Worm (Caenorhabditis elegans) whole organism, early embryonic: ENCODE results near the gene str-136.

Experiments
- B0310.2 ChIP-seq: sonication (generic microtip); optimal IDR thresholded peaks from 2 replicates; lab custom pipeline; 2016; ENCODE audit warnings: mild to moderate bottlenecking, missing genetic modification characterization, missing compliant biosample characterization
- F13C5.2 ChIP-seq: sonication (generic microtip); optimal IDR thresholded peaks from 2 replicates; lab custom pipeline; 2017; ENCODE audit warnings: mild to moderate bottlenecking, missing genetic modification characterization, inconsistent platforms, missing compliant biosample characterization
- aly-1 ChIP-seq: sonication (generic microtip); optimal IDR thresholded peaks from 2 replicates; lab custom pipeline; 2016; ENCODE audit warnings: missing genetic modification characterization, missing compliant biosample characterization
- ama-1 ChIP-seq: fragments of 150-350 bp; optimal IDR thresholded peaks from 2 replicates; lab custom pipeline; 2014
- ceh-13 ChIP-seq: fragments of 200-800 bp; sonication (Bioruptor generic); optimal IDR thresholded peaks from 2 replicates; lab custom pipeline; 2018; ENCODE audit warnings: mild to moderate bottlenecking, missing genetic modification characterization, missing compliant biosample characterization
- ceh-36 ChIP-seq: sonication (generic microtip); optimal IDR thresholded peaks from 2 replicates; lab custom pipeline; 2016; ENCODE audit warnings: missing genetic modification characterization, inconsistent platforms, missing compliant biosample characterization
- ets-7 ChIP-seq: sonication (generic microtip); optimal IDR thresholded peaks from 2 replicates; lab custom pipeline; 2016; ENCODE audit warnings: missing genotype, missing genetic modification characterization, missing compliant biosample characterization
- flt-1 ChIP-seq: fragments of 200-800 bp; sonication (Bioruptor generic); IDR thresholded peaks from 2 replicates; pipeline ENCODE4 v1.3.6; 2022; ENCODE audit warnings: missing genetic modification characterization, missing compliant biosample characterization
- hmbx-1 ChIP-seq: sonication (generic microtip); optimal IDR thresholded peaks from 2 replicates; lab custom pipeline; 2016; ENCODE audit warnings: mild to moderate bottlenecking, missing genetic modification characterization, missing compliant biosample characterization
- hmg-4 ChIP-seq: fragments of 200-800 bp; sonication (Bioruptor generic); optimal IDR thresholded peaks from 2 replicates; lab custom pipeline; 2018; ENCODE audit warnings: mild to moderate bottlenecking, missing genetic modification characterization, missing compliant biosample characterization
- hnd-1 ChIP-seq: sonication (generic microtip); optimal IDR thresholded peaks from 2 replicates; lab custom pipeline; 2016; ENCODE audit warnings: missing genetic modification characterization, missing compliant biosample characterization
- pes-1 ChIP-seq: fragments of 200-800 bp; sonication (Bioruptor generic); IDR thresholded peaks from 2 replicates; pipeline ENCODE4 v1.3.6; 2022; ENCODE audit warnings: missing genetic modification reagents, missing genetic modification characterization, missing compliant biosample characterization
- scrt-1 ChIP-seq: fragments of 200-800 bp; sonication (Bioruptor generic); IDR thresholded peaks from 2 replicates; pipeline ENCODE4 v1.3.6; 2022; ENCODE audit warnings: missing genetic modification characterization, missing compliant biosample characterization
- sea-1 ChIP-seq: fragments of 200-800 bp; sonication (Bioruptor generic); conservative IDR thresholded peaks from 2 replicates; pipeline ENCODE4 v1.3.6; 2022; ENCODE audit warnings: missing genetic modification characterization, missing compliant biosample characterization
- tbx-11 ChIP-seq: fragments of 200-800 bp; sonication (Bioruptor generic); IDR thresholded peaks from 2 replicates; pipeline ENCODE4 v1.3.6; 2022; ENCODE audit warnings: missing genetic modification characterization, missing compliant biosample characterization
- tbx-37 ChIP-seq: fragments of 200-800 bp; sonication (Bioruptor generic); conservative IDR thresholded peaks from 2 replicates; pipeline ENCODE4 v1.3.6; 2022; ENCODE audit warnings: missing genetic modification reagents, missing genetic modification characterization, missing compliant biosample characterization
- tra-4 ChIP-seq: sonication (generic microtip); optimal IDR thresholded peaks from 2 replicates; lab custom pipeline; 2017; ENCODE audit warnings: missing genetic modification characterization, missing compliant biosample characterization

str-136 gene

ce11 chrV:8263941-8264340 is 14.8 kb downstream of the str-136 start, which contains the start of gene C16D9.9:
Gene C16D9.9, plus strand, starts transcription at chrV:8264241.
- TF ChIP-seq hmbx-1: no peak
- no peak for TF ChIP-seq aly-1
- no peak for TF ChIP-seq B0310.2 (tag; lab: Kevin White, UChicago)
- TF ChIP-seq tbx-37: no peak
- no peak for TF ChIP-seq ama-1 (lab: Kevin White, UChicago)
- TF ChIP-seq scrt-1 (GFP tag; lab: Robert Waterston, UW): no peak
- TF ChIP-seq hnd-1: no peak
- TF ChIP-seq ceh-13 (GFP tag; lab: Kevin White, UChicago): no peak
- no peak for TF ChIP-seq ceh-36 (tag; lab: Kevin White, UChicago)
- no peak for TF ChIP-seq hmg-4 (GFP tag; lab: Kevin White, UChicago)
- TF ChIP-seq F13C5.2 (tag; lab: Kevin White, UChicago): no peak
- TF ChIP-seq ets-7: no peak
- no peak for TF ChIP-seq flt-1 (GFP tag; lab: Robert Waterston, UW)
- TF ChIP-seq sea-1 (GFP tag; lab: Robert Waterston, UW): no peak
- TF ChIP-seq pes-1 (GFP tag; lab: Robert Waterston, UW): no peak
- TF ChIP-seq tra-4: no peak
- TF ChIP-seq tbx-11 (GFP tag; lab: Robert Waterston, UW): no peak

DNA sequence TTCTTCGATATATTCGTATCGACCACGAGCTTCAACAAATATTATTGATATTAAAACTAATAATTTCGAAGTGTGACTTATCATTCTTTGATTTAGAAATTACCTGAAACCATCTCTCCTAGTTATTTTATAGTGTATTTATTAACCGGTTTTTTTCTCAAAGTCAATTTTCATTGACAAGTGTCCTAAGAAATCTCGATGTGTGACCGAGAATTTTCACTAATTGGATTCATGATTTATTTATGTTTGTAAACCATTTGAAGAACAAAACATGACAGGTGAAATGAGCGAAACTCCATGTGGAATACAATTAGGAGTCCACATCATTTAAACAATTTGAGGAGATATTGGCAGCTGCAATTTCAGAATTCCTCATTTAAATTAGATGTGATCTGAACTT is 15.3 kb downstream of the str-136 start, which contains the start of gene C16D9.8:
Gene C16D9.8 (minus strand): TSS at position 101 of the 400 bp plus-strand sequence.
- TF ChIP-seq hnd-1 (no peak), tra-4 (no peak), F13C5.2 (tag; lab: Kevin White, UChicago) (no peak), flt-1 (GFP tag; lab: Robert Waterston, UW) (no peak), ama-1 (lab: Kevin White, UChicago) (no peak), scrt-1 (GFP tag; lab: Robert Waterston, UW) (no peak), ceh-13 (GFP tag; lab: Kevin White, UChicago) (no peak), B0310.2 (tag; lab: Kevin White, UChicago) (no peak), hmbx-1 (no peak), ceh-36 (tag; lab: Kevin White, UChicago) (no peak), tbx-11 (GFP tag; lab: Robert Waterston, UW) (no peak), tbx-37 (no peak), pes-1 (GFP tag; lab: Robert Waterston, UW) (no peak), aly-1 (no peak), hmg-4 (GFP tag; lab: Kevin White, UChicago) (no peak)

DNA sequence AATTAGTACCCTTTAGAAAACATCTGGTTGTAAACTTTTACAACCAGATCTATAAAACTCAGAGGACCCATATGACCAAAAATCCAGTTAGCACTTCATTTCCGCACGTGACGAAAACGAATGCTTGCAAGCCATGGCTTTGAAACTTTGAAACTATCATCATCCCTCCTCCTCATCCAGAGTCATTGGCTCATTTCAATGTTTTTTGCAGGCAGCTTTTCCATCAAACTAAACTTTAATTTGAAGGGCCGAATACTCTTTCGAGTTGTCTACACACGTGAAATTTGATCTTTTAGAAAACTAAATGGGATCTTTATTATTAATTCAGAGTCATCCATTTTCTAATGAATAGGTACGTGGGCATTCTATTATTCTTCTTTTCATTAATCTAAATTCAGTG is 16.5 kb downstream of the str-136 start:
- TF ChIP-seq ceh-13 (GFP tag; lab: Kevin White, UChicago) (no peak), aly-1 (no peak), ceh-36 (tag; lab: Kevin White, UChicago) (no peak), hmg-4 (GFP tag; lab: Kevin White, UChicago) (no peak)

DNA sequence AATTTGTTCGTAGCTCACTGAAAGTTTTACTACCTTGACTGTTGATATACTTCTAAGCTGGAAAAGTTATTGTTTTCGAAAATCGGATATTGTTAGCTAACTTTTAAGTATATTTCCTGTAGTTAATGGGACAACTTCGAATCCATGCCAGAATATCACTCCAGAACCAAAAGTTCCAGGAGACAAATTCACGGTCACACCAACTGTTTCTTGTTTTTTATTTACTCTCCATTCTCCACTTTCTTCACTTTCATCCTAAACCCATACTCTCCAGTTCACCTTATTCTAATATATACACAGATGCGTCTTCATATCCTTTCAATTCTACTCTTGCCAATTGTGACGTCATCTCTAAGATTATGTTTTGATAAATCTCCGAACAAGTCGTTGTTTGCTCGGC is 19.7 kb downstream of the str-136 start, which contains the start of gene C16D9.1:
Gene C16D9.1 (plus strand): TSS at position 301 of the 400 bp plus-strand sequence.
- no peak for TF ChIP-seq scrt-1 (GFP tag; lab: Robert Waterston, UW)
- no peak for TF ChIP-seq tbx-11 (GFP tag; lab: Robert Waterston, UW)
- no peak for TF ChIP-seq tra-4
- no peak for TF ChIP-seq ceh-36 (tag; lab: Kevin White, UChicago)
- no peak for TF ChIP-seq ceh-13 (GFP tag; lab: Kevin White, UChicago)
- TF ChIP-seq pes-1 (GFP tag; lab: Robert Waterston, UW): no peak
- TF ChIP-seq ama-1 (lab: Kevin White, UChicago): no peak
- no peak for TF ChIP-seq sea-1 (GFP tag; lab: Robert Waterston, UW)
- no peak for TF ChIP-seq hmbx-1
- no peak for TF ChIP-seq hnd-1

- TF ChIP-seq B0310.2 (tag; lab: Kevin White, UChicago) (no peak), pes-1 (GFP tag; lab: Robert Waterston, UW) (no peak), ama-1 (lab: Kevin White, UChicago) (no peak), flt-1 (GFP tag; lab: Robert Waterston, UW) (no peak), ceh-13 (GFP tag; lab: Kevin White, UChicago) (no peak), tra-4 (no peak), hmbx-1 (no peak)
Measured at ce11 chrV:8254973-8255372, 23.8 kb downstream of the str-136 start.

DNA sequence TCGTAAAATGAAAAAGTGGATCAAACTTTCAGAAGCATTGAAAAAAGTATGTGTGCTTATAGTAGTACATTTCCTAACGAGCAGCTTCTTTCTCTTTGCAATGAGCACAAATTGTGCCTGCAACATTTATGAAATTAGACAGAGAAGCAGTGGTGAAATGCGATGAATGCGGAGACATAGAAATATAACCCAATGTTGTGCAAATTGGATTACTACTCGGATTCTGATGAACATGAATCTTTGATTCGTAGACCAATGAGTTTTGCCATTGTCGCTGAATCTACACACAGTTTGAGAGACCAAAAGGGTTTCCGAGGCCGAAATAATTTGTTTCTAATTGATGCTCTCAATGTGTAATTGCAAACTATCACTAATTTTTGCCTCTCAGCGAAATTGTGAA is 24.8 kb downstream of the str-136 start:
- TF ChIP-seq hmbx-1: no peak

ce11 chrV:8252532-8252931 is 26.2 kb downstream of the str-136 start:
- no peak for TF ChIP-seq sea-1 (GFP tag; lab: Robert Waterston, UW)
- TF ChIP-seq F13C5.2 (tag; lab: Kevin White, UChicago): no peak
- TF ChIP-seq tra-4: no peak
- no peak for TF ChIP-seq pes-1 (GFP tag; lab: Robert Waterston, UW)
- no peak for TF ChIP-seq tbx-37
- no peak for TF ChIP-seq B0310.2 (tag; lab: Kevin White, UChicago)
- no peak for TF ChIP-seq hnd-1
- TF ChIP-seq ama-1 (lab: Kevin White, UChicago): no peak
- no peak for TF ChIP-seq hmbx-1

DNA sequence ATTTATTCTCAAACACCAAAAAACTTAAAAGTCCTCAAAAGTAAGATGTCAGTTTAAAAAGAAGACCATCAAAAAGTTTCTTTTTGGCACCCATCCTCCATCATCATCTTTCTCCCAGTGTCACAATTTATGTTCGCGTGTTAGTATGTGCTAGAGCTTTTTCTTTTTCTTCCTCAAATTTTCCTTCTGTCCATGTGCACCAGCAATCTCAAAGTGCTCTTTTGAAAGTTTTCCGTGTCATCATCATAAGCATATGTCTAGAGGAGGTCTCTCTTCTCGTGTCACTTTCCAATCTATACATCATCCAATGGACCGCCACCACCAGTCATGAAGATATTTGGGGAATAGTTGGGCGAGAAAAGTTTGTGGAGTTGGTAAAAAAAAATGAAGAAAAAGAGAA is 27.7 kb downstream of the str-136 start:
- TF ChIP-seq ama-1 (lab: Kevin White, UChicago) (no peak), ceh-36 (tag; lab: Kevin White, UChicago) (no peak), flt-1 (GFP tag; lab: Robert Waterston, UW) (no peak), scrt-1 (GFP tag; lab: Robert Waterston, UW) (no peak), ceh-13 (GFP tag; lab: Kevin White, UChicago) (no peak), hnd-1 (no peak), pes-1 (GFP tag; lab: Robert Waterston, UW) (no peak), ets-7 (no peak), B0310.2 (tag; lab: Kevin White, UChicago) (no peak), F13C5.2 (tag; lab: Kevin White, UChicago) (no peak), tbx-11 (GFP tag; lab: Robert Waterston, UW) (no peak)
